Worm (Caenorhabditis elegans): Measurements from ENCODE around the gene gpdh-2.

gpdh-2 gene

ce11 chrIII:9807560-9808046 is 51.4 kb downstream of the gpdh-2 start (continued):
- TF ChIP-seq elt-2 (tag; optimal IDR thresholded peaks at IDR 0.05) = peak; percentile 59
- TF ChIP-seq nhr-19 (GFP tag; conservative IDR thresholded peaks at IDR 0.05) = peak; percentile 42
- no peak for TF ChIP-seq aha-1 (tag; optimal IDR thresholded peaks at IDR 0.05)
- TF ChIP-seq mab-9 (GFP tag; IDR thresholded peaks at IDR 0.05) = no peak
- no peak for TF ChIP-seq sptf-1 (tag; optimal IDR thresholded peaks at IDR 0.05)
- no peak for TF ChIP-seq lin-13 (GFP tag; optimal IDR thresholded peaks at IDR 0.05)
- peak; percentile 67 for TF ChIP-seq blmp-1 (tag; optimal IDR thresholded peaks at IDR 0.05)
- TF ChIP-seq skn-1 (tag; optimal IDR thresholded peaks at IDR 0.05) = peak; percentile 26
- TF ChIP-seq rnt-1 (tag; optimal IDR thresholded peaks at IDR 0.05) = peak; percentile 21
- no peak for TF ChIP-seq ceh-63 (GFP tag; optimal IDR thresholded peaks at IDR 0.05)
- TF ChIP-seq elt-3 (tag; optimal IDR thresholded peaks at IDR 0.05) = peak in 2 of 6 experiments; percentile 36 to 75
- TF ChIP-seq tbx-2 (tag; optimal IDR thresholded peaks at IDR 0.05) = no peak
- peak; percentile 28 for TF ChIP-seq lir-3 (tag; optimal IDR thresholded peaks at IDR 0.05; ENCODE audit: poor library complexity)
- TF ChIP-seq fkh-8 (tag; optimal IDR thresholded peaks at IDR 0.05) = no peak
- no peak for TF ChIP-seq zip-4 (GFP tag; optimal IDR thresholded peaks at IDR 0.05)
- no peak for TF ChIP-seq nhr-11 (tag; optimal IDR thresholded peaks at IDR 0.05)
- no peak for TF ChIP-seq ceh-8 (GFP tag; optimal IDR thresholded peaks at IDR 0.05)
- no peak for TF ChIP-seq C04F5.9 (tag; optimal IDR thresholded peaks at IDR 0.05)
- TF ChIP-seq mep-1 (tag; optimal IDR thresholded peaks at IDR 0.05) = peak; percentile 32
- no peak for TF ChIP-seq alr-1 (tag; optimal IDR thresholded peaks at IDR 0.05; ENCODE audit: borderline replicate concordance)
- TF ChIP-seq grh-1 (GFP tag; IDR thresholded peaks at IDR 0.05) = no peak
- TF ChIP-seq nhr-237 (tag; optimal IDR thresholded peaks at IDR 0.05) = no peak
- TF ChIP-seq egl-27 (tag; optimal IDR thresholded peaks at IDR 0.05) = no peak
- no peak for TF ChIP-seq sup-37 (GFP tag; optimal IDR thresholded peaks at IDR 0.05)
- no peak for TF ChIP-seq hpl-2 (GFP tag; optimal IDR thresholded peaks at IDR 0.05)
- TF ChIP-seq nhr-85 (tag) = peak; percentile 83
- TF ChIP-seq lin-39 (tag; optimal IDR thresholded peaks at IDR 0.05) = no peak
- no peak for TF ChIP-seq efl-3 (GFP tag; optimal IDR thresholded peaks at IDR 0.05)
- peak in 1 of 2 experiments; percentile 74 for TF ChIP-seq lin-35 (GFP tag; optimal IDR thresholded peaks at IDR 0.05)

DNA sequence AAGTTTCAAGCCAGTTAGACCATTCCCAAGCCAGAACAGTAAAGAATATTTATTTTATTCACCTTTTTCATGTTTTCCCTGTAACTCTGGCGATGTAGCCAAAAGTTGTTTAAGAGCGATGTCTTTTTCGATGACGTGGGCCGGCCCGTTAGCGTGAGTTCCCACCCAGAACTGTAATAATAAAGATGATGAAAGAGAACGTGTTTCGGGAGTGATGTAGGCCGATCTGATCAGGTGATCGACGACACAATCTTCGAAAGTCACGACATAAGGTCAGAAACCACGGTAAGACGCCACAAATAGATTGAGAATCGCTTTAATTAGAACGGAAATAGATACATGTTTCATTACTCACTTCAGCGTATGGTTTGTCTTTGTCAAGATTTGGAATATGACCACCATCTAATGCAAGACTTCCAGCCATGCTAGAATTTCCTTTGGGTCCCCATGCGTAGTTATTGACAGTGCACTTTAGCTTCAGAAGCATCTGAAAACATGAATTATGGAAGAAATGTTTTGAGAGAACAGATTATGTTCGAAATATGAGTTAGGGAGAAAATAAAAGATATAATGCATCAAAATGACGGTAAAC is 51.9 kb downstream of the gpdh-2 start, which contains the start of gene ZK632.4:
Gene ZK632.4 (minus strand): TSS at position 487 of the 592 bp plus-strand sequence.
- TF ChIP-seq nhr-20 (tag; optimal IDR thresholded peaks at IDR 0.05) = no peak
- TF ChIP-seq C34B4.2 (tag; optimal IDR thresholded peaks at IDR 0.05) = no peak
- TF ChIP-seq fkh-4 (tag; optimal IDR thresholded peaks at IDR 0.05; ENCODE audit: borderline replicate concordance) = no peak
- 0 out of 2 replicates have a peak, but pooled peaks have one; percentile 35 for TF ChIP-seq grh-1 (GFP tag; IDR thresholded peaks at IDR 0.05)
- peak; percentile 37 for TF ChIP-seq unc-130 (tag; optimal IDR thresholded peaks at IDR 0.05)
- TF ChIP-seq ceh-82 (tag; optimal IDR thresholded peaks at IDR 0.05) = no peak
- TF ChIP-seq elt-3 (tag; optimal IDR thresholded peaks at IDR 0.05) = peak in 1 of 6 experiments; percentile 26
- no peak for TF ChIP-seq lin-15B (tag; optimal IDR thresholded peaks at IDR 0.05)
- TF ChIP-seq ces-1 (GFP tag; optimal IDR thresholded peaks at IDR 0.05) = no peak
- TF ChIP-seq lin-13 (GFP tag; optimal IDR thresholded peaks at IDR 0.05) = no peak
- TF ChIP-seq nhr-85 (tag) = peak; percentile 37

DNA sequence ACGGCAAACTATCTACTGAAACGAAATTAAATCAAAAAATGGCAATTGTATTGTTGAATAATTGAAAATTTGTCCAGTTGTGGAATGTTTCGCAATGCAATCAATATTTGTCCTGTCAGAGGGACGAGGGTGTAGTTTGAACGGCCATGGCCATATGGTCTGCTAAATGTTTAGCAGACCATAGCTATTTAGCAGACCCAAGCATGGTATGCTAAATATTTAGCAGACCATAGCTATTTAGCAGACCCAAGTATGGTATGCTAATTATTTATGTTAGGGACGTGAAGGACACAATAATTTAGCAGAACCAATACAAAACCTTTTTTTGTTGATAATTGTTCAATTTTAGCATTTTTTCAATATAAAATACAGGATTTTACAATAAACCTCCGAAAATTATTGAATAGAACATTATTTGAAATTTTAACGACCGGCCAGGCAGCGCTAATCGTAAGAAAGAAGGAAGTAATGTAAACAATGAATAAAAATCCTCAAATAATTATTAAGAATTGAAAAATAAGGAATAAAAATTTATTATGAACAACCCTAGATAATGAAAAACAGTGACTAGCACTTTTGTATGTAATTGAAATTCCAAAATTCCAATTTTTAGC is 53.9 kb downstream of the gpdh-2 start, which contains the start of gene riok-3:
Gene riok-3 (minus strand): TSS at position 15 of the 614 bp plus-strand sequence.
- peak; percentile 42 for TF ChIP-seq nhr-71 (tag; optimal IDR thresholded peaks at IDR 0.05)
- TF ChIP-seq ama-1 (optimal IDR thresholded peaks at IDR 0.05) = peak; percentile 38
- peak in 1 of 2 experiments; percentile 7 for TF ChIP-seq lsy-2 (tag; optimal IDR thresholded peaks at IDR 0.05)
- TF ChIP-seq zip-4 (GFP tag; optimal IDR thresholded peaks at IDR 0.05) = peak; percentile 29
- TF ChIP-seq lir-3 (tag; optimal IDR thresholded peaks at IDR 0.05; ENCODE audit: poor library complexity) = peak; percentile 18
- peak; percentile 63 for TF ChIP-seq nhr-85 (tag)
- peak; percentile 0 for TF ChIP-seq snu-23 (GFP tag; optimal IDR thresholded peaks at IDR 0.05)
- no peak for TF ChIP-seq isw-1 (GFP tag; IDR thresholded peaks at IDR 0.05)
- no peak for TF ChIP-seq nhr-19 (GFP tag; conservative IDR thresholded peaks at IDR 0.05)
- TF ChIP-seq mep-1 (tag; optimal IDR thresholded peaks at IDR 0.05) = no peak
- peak in 1 of 2 experiments; percentile 11 for TF ChIP-seq efl-1 (optimal IDR thresholded peaks at IDR 0.05)
- peak in 1 of 2 experiments; percentile 71 for TF ChIP-seq efl-1 (GFP tag; optimal IDR thresholded peaks at IDR 0.05 in 1 of 2)
